Worm (Caenorhabditis elegans) whole organism, late embryonic: ENCODE results near the gene hphd-1.

Source experiments
- T23F11.4 ChIP-seq: fragments of 200-800 bp; sonication (Bioruptor generic); optimal IDR thresholded peaks from 2 replicates; lab custom pipeline; 2018; ENCODE audit warnings: mild to moderate bottlenecking, missing genetic modification characterization, missing compliant biosample characterization
- ceh-18 ChIP-seq: sonication (generic microtip); optimal IDR thresholded peaks from 2 replicates; lab custom pipeline; 2016; ENCODE audit warnings: missing genetic modification characterization, missing compliant biosample characterization
- ceh-2 ChIP-seq: sonication (generic microtip); optimal IDR thresholded peaks from 2 replicates; lab custom pipeline; 2016; ENCODE audit warnings: missing genotype, missing genetic modification characterization, missing compliant biosample characterization
- dve-1 ChIP-seq: sonication (generic microtip); optimal IDR thresholded peaks from 2 replicates; lab custom pipeline; 2017; ENCODE audit warnings: antibody characterized with exemption, mild to moderate bottlenecking, missing genetic modification characterization, missing compliant biosample characterization
- ets-4 ChIP-seq: sonication (generic microtip); optimal IDR thresholded peaks from 2 replicates; lab custom pipeline; 2016; ENCODE audit warnings: missing genetic modification characterization, missing compliant biosample characterization
- nhr-232 ChIP-seq: sonication (generic microtip); optimal IDR thresholded peaks from 2 replicates; lab custom pipeline; 2016; ENCODE audit warnings: missing genetic modification characterization, missing compliant biosample characterization
- pha-2 ChIP-seq: sonication (generic microtip); optimal IDR thresholded peaks from 2 replicates; lab custom pipeline; 2017; ENCODE audit warnings: mild to moderate bottlenecking, missing genetic modification characterization, missing compliant biosample characterization
- pros-1 ChIP-seq: fragments of 150-350 bp; optimal IDR thresholded peaks from 2 replicates; lab custom pipeline; 2014; ENCODE audit warnings: missing biosample characterization, missing genetic modification reagents, missing genetic modification characterization
- ref-2 ChIP-seq: sonication (generic microtip); optimal IDR thresholded peaks from 2 replicates; lab custom pipeline; 2016; ENCODE audit warnings: missing genetic modification characterization, missing compliant biosample characterization
- rnt-1 ChIP-seq: sonication (generic microtip); optimal IDR thresholded peaks from 2 replicates; lab custom pipeline; 2016; ENCODE audit warnings: missing genetic modification characterization, missing compliant biosample characterization
- tbx-2 ChIP-seq: sonication (generic microtip); optimal IDR thresholded peaks from 2 replicates; lab custom pipeline; 2016; ENCODE audit warnings: missing genetic modification characterization, missing compliant biosample characterization
- tbx-7 ChIP-seq: sonication (generic microtip); optimal IDR thresholded peaks from 2 replicates; lab custom pipeline; 2016; ENCODE audit warnings: missing genotype, missing genetic modification characterization, missing compliant biosample characterization
- ttx-3 ChIP-seq: sonication (generic microtip); optimal IDR thresholded peaks from 2 replicates; lab custom pipeline; 2016; ENCODE audit warnings: missing genetic modification reagents, missing genetic modification characterization, missing compliant biosample characterization

Gene hphd-1

ce11 chrII:12944587-12945126, 51.7 kb downstream of the hphd-1 start (continued):
- TF ChIP-seq pha-2 (tag; lab: Kevin White, UChicago) (peak; percentile 78), tbx-7 (tag; lab: Kevin White, UChicago) (peak; percentile 50), tbx-2 (peak; percentile 82), ceh-18 (tag; lab: Kevin White, UChicago) (peak; percentile 79), T23F11.4 (GFP tag; lab: Kevin White, UChicago) (no peak), ceh-2 (tag; lab: Kevin White, UChicago) (peak; percentile 47), rnt-1 (tag; lab: Kevin White, UChicago) (peak; percentile 48), ref-2 (peak; percentile 85), nhr-232 (tag; lab: Kevin White, UChicago) (peak; percentile 22), pros-1 (peak; percentile 85), ttx-3 (tag; lab: Kevin White, UChicago) (no peak), ets-4 (peak; percentile 12), dve-1 (tag; lab: Kevin White, UChicago) (peak; percentile 35)
